Fruit fly (Drosophila melanogaster): Measurements from ENCODE around the gene Tao.

Tao gene

DNA sequence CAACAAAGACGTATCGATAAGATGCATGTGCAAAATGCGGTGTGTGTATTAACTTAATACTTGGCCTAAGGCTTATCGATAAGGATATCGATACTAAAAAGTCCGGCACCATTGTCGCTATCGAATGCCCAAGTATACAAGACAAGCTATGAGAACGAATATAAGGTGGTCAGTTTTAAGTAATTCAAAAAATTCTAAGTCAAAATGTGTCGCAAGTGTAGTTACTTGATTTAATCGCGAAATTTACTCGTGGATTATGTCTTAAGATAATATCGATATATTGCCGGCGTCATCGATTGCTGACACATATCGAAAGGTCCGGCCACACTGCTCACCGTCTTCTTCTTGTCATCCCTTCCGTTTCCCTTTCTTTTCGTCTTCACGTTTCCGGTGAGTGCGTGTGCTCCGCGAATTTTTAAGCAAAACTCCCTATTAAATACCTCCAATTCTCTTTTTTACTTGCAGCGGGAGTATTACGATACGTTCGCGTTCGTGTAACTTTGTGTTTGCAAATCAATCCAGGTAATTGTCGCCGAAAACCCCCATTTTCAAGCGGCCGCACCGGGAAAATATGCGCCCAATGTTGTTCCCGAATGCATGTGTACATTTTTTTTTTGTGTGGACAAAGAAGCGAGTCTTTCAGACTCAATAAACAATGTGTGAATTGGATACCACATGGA lies 18.2 kb upstream of the Tao start, which contains the start of gene RpS10b (continued):
- TF ChIP-seq CG16779 (tag; optimal IDR thresholded peaks at IDR 0.05) (peak; percentile 86), CG11902 (GFP tag; optimal IDR thresholded peaks at IDR 0.05) (peak; percentile 57), eg (GFP tag; IDR thresholded peaks at IDR 0.05) (peak; percentile 87), Sox14 (GFP tag; optimal IDR thresholded peaks at IDR 0.05) (peak; percentile 79), vri (GFP tag; optimal IDR thresholded peaks at IDR 0.05) (peak; percentile 84), CG1621 (tag; optimal IDR thresholded peaks at IDR 0.05) (peak; percentile 73), Ets21C (GFP tag; optimal IDR thresholded peaks at IDR 0.05) (peak; percentile 50), svp (GFP tag) (peak; percentile 70), CG6792 (GFP tag; optimal IDR thresholded peaks at IDR 0.05) (peak; percentile 81), Sox15 (GFP tag; optimal IDR thresholded peaks at IDR 0.05) (peak; percentile 54), Smox (GFP tag; optimal IDR thresholded peaks at IDR 0.05) (peak; percentile 72), CG8119 (GFP tag; IDR thresholded peaks at IDR 0.05) (no peak), Eip78C (GFP tag) (peak; percentile 94), Met (GFP tag; optimal IDR thresholded peaks at IDR 0.05) (peak; percentile 90), fkh (GFP tag; optimal IDR thresholded peaks at IDR 0.05) (peak; percentile 86), cyc (GFP tag; optimal IDR thresholded peaks at IDR 0.05) (peak; percentile 84), Ets96B (tag; optimal IDR thresholded peaks at IDR 0.05) (peak; percentile 17), pdm3 (GFP tag; optimal IDR thresholded peaks at IDR 0.05) (peak; percentile 83), CG34406 (GFP tag; optimal IDR thresholded peaks at IDR 0.05) (peak; percentile 87), CG6163 (GFP tag; IDR thresholded peaks at IDR 0.05) (peak; percentile 89), esn (GFP tag; optimal IDR thresholded peaks at IDR 0.05) (peak; percentile 90), CG7368 (GFP tag; optimal IDR thresholded peaks at IDR 0.05) (peak; percentile 86), CG31627 (GFP tag; optimal IDR thresholded peaks at IDR 0.05) (peak; percentile 77), Hr39 (GFP tag; optimal IDR thresholded peaks at IDR 0.05) (peak; percentile 77), ss (GFP tag; optimal IDR thresholded peaks at IDR 0.05) (peak; percentile 86 to 95), CG32006 (GFP tag; optimal IDR thresholded peaks at IDR 0.05) (peak; percentile 52), Lpt (GFP tag; optimal IDR thresholded peaks at IDR 0.05) (peak; percentile 51), CG6808 (GFP tag; optimal IDR thresholded peaks at IDR 0.05) (peak; percentile 78), CG6854 (GFP tag; optimal IDR thresholded peaks at IDR 0.05) (peak; percentile 98), Hr4 (GFP tag; optimal IDR thresholded peaks at IDR 0.05) (peak; percentile 22), net (GFP tag; optimal IDR thresholded peaks at IDR 0.05) (peak; percentile 89), Gug (GFP tag; IDR thresholded peaks at IDR 0.05) (no peak), CG8632 (GFP tag; optimal IDR thresholded peaks at IDR 0.05) (peak; percentile 84), Blimp-1 (GFP tag; optimal IDR thresholded peaks at IDR 0.05) (peak; percentile 81), CG8319 (GFP tag; optimal IDR thresholded peaks at IDR 0.05) (peak; percentile 74)

DNA sequence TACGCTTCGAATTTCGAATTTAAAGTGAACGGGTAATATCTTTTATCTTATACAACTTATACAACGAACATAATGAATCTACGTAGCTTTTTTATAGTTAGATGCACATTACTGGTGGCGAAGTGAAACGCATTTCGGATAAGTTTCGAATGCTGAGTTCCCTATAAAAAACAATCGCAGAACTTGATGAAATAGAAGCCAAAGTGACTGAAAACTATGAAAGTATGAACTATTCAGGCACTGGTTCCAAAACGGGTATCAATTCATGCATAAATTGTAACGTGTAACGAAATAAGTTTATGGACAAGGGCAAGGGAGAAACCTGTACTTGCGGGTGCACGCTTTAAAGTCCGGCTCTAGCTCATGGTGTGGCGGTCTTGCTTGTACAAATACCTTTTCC lies 16.3 kb upstream of the Tao start:
- TF ChIP-seq CG3032 (tag; optimal IDR thresholded peaks at IDR 0.05) = no peak
- TF ChIP-seq CG6854 (GFP tag; optimal IDR thresholded peaks at IDR 0.05) = no peak
- TF ChIP-seq CG8119 (GFP tag; IDR thresholded peaks at IDR 0.05) = no peak
- TF ChIP-seq CG6808 (GFP tag; optimal IDR thresholded peaks at IDR 0.05) = no peak
- no peak for TF ChIP-seq Met (GFP tag; optimal IDR thresholded peaks at IDR 0.05)

dm6 chrX:19592309-19592708 lies 12.7 kb upstream of the Tao start, which contains the start of gene CG14205:
CG14205 (plus strand) TSS chrX:19592609.
- TF ChIP-seq CG10669 (GFP tag; optimal IDR thresholded peaks at IDR 0.05) (no peak), CG3032 (tag; optimal IDR thresholded peaks at IDR 0.05) (no peak), CG4318 (GFP tag; optimal IDR thresholded peaks at IDR 0.05) (no peak), Smox (GFP tag; optimal IDR thresholded peaks at IDR 0.05) (no peak), CG6808 (GFP tag; optimal IDR thresholded peaks at IDR 0.05) (no peak), CG6792 (GFP tag; optimal IDR thresholded peaks at IDR 0.05) (no peak), Hr4 (GFP tag; optimal IDR thresholded peaks at IDR 0.05) (no peak), vri (GFP tag; optimal IDR thresholded peaks at IDR 0.05) (no peak), Gug (GFP tag; IDR thresholded peaks at IDR 0.05) (no peak), Lpt (GFP tag; optimal IDR thresholded peaks at IDR 0.05) (no peak), CG16779 (tag; optimal IDR thresholded peaks at IDR 0.05) (no peak), cyc (GFP tag; optimal IDR thresholded peaks at IDR 0.05) (no peak)
